Worm (Caenorhabditis elegans): Measurements from ENCODE around the gene mdt-29.

ce11 chrIII:13763260-13764112 is 9.5 kb upstream of the mdt-29 start:
- TF ChIP-seq zag-1 (tag; optimal IDR thresholded peaks at IDR 0.05) (no peak), ceh-8 (GFP tag; optimal IDR thresholded peaks at IDR 0.05) (no peak), lin-35 (GFP tag; optimal IDR thresholded peaks at IDR 0.05) (peak; percentile 24 to 56), hpl-2 (GFP tag; optimal IDR thresholded peaks at IDR 0.05) (no peak), nhr-77 (tag; optimal IDR thresholded peaks at IDR 0.05) (no peak), nhr-90 (tag; optimal IDR thresholded peaks at IDR 0.05; ENCODE audit: poor library complexity) (no peak), blmp-1 (tag; optimal IDR thresholded peaks at IDR 0.05) (peak; percentile 42), ztf-11 (tag; optimal IDR thresholded peaks at IDR 0.05) (no peak), nhr-47 (tag; optimal IDR thresholded peaks at IDR 0.05) (peak; percentile 24), jun-1 (tag; optimal IDR thresholded peaks at IDR 0.05) (no peak), efl-1 (optimal IDR thresholded peaks at IDR 0.05) (no peak), efl-1 (GFP tag; optimal IDR thresholded peaks at IDR 0.05 in 1 of 2) (peak in 1 of 2 experiments; percentile 55), dpl-1 (GFP tag; optimal IDR thresholded peaks at IDR 0.05) (peak in 1 of 3 experiments; percentile 7), fkh-10 (GFP tag; optimal IDR thresholded peaks at IDR 0.05) (no peak), mdl-1 (tag; optimal IDR thresholded peaks at IDR 0.05) (peak in 1 of 2 experiments; percentile 53)
